Fruit fly (Drosophila melanogaster) whole organism, embryonic: ENCODE data around the gene CG15221.

ENCODE experiments used
- Aef1 ChIP-seq: fragments of 200-800 bp; sonication (Bioruptor generic); IDR thresholded peaks from 3 replicates; pipeline ENCODE4 v1.3.6; 2022; ENCODE audit warnings: missing biosample characterization, missing genetic modification characterization
- Awh ChIP-seq: fragments of 200-800 bp; sonication (Bioruptor generic); IDR thresholded peaks from 2 replicates; pipeline ENCODE4, ENCODE4 v1.3.6; 2022; ENCODE audit warnings: missing biosample characterization, missing genetic modification characterization
- CG10431 ChIP-seq: fragments of 200-800 bp; sonication (Bioruptor generic); optimal IDR thresholded peaks from 3 replicates; lab custom pipeline; 2018; ENCODE audit warnings: missing biosample characterization, mild to moderate bottlenecking, missing genetic modification characterization
- CG12155 ChIP-seq: fragments of 200-800 bp; sonication (Bioruptor generic); optimal IDR thresholded peaks from 3 replicates; lab custom pipeline; 2016; ENCODE audit warnings: missing biosample characterization, missing genetic modification characterization
- CG12299 ChIP-seq: fragments of 200-800 bp; sonication (Bioruptor generic); optimal IDR thresholded peaks from 2 replicates; lab custom pipeline; 2018; ENCODE audit warnings: missing biosample characterization, mild to moderate bottlenecking, missing genetic modification characterization
- CG13424 ChIP-seq: fragments of 200-800 bp; sonication (Bioruptor generic); optimal IDR thresholded peaks from 2 replicates; lab custom pipeline; 2019; ENCODE audit warnings: missing biosample characterization, mild to moderate bottlenecking, missing genetic modification characterization, moderate library complexity
- CG15011 ChIP-seq: fragments of 200-800 bp; sonication (Bioruptor generic); optimal IDR thresholded peaks from 3 replicates; lab custom pipeline; 2018; ENCODE audit warnings: missing biosample characterization, mild to moderate bottlenecking, missing genetic modification characterization
- CG16813 ChIP-seq: fragments of 200-800 bp; sonication (Bioruptor generic); IDR thresholded peaks from 3 replicates; pipeline ENCODE4 v1.3.6; 2022; ENCODE audit warnings: missing biosample characterization, missing genetic modification characterization; ENCODE audit not compliant: partially characterized antibody
- CG17328 ChIP-seq: fragments of 200-800 bp; sonication (Bioruptor generic); IDR thresholded peaks from 2 replicates; pipeline ENCODE4 v1.3.6; 2022; ENCODE audit warnings: missing biosample characterization, missing genetic modification characterization
- CG18011 ChIP-seq: fragments of 200-800 bp; sonication (Bioruptor generic); optimal IDR thresholded peaks from 2 replicates; lab custom pipeline; 2017; ENCODE audit warnings: missing biosample characterization, missing genetic modification characterization, mild to moderate bottlenecking, moderate library complexity, missing genotype
- CG18262 ChIP-seq: fragments of 200-800 bp; optimal IDR thresholded peaks from 3 replicates; lab custom pipeline; 2019; ENCODE audit warnings: missing biosample characterization, mild to moderate bottlenecking, missing genetic modification characterization, moderate library complexity
- CG18599 ChIP-seq: fragments of 200-800 bp; sonication (Bioruptor generic); optimal IDR thresholded peaks from 3 replicates; lab custom pipeline; 2017; ENCODE audit warnings: missing biosample characterization, missing genetic modification characterization, mild to moderate bottlenecking, moderate library complexity, missing genetic modification reagents
- CG2712 ChIP-seq: fragments of 200-800 bp; optimal IDR thresholded peaks from 3 replicates; lab custom pipeline; 2019; ENCODE audit warnings: missing biosample characterization, mild to moderate bottlenecking, missing genetic modification characterization, moderate library complexity
- CG3065 ChIP-seq: fragments of 200-800 bp; sonication (Bioruptor generic); optimal IDR thresholded peaks from 2 replicates; lab custom pipeline; 2016; ENCODE audit warnings: missing biosample characterization, missing genetic modification characterization
- CG3726 ChIP-seq: fragments of 200-800 bp; sonication (Bioruptor generic); IDR thresholded peaks from 3 replicates; pipeline ENCODE4, ENCODE4 v1.3.6; 2022; ENCODE audit warnings: missing biosample characterization, missing genetic modification characterization
- CG43689 ChIP-seq: fragments of 200-800 bp; sonication (Bioruptor generic); IDR thresholded peaks from 2 replicates; pipeline ENCODE4 v1.3.6; 2022; ENCODE audit warnings: missing biosample characterization, missing genetic modification characterization
- CG6254 ChIP-seq: fragments of 200-800 bp; sonication (Bioruptor generic); optimal IDR thresholded peaks from 3 replicates; lab custom pipeline; 2017; ENCODE audit warnings: mild to moderate bottlenecking, missing biosample characterization, missing genetic modification reagents, missing genetic modification characterization
- CG6683 ChIP-seq: fragments of 200-800 bp; sonication (Bioruptor generic); optimal IDR thresholded peaks from 2 replicates; lab custom pipeline; 2017; ENCODE audit warnings: missing biosample characterization, mild to moderate bottlenecking, missing genetic modification characterization, missing genetic modification reagents
- CG6813 ChIP-seq: fragments of 200-800 bp; sonication (Bioruptor generic); optimal IDR thresholded peaks from 2 replicates; lab custom pipeline; 2017; ENCODE audit warnings: missing biosample characterization, missing genetic modification characterization, mild to moderate bottlenecking, moderate library complexity, missing genetic modification reagents
- CG8290 ChIP-seq, 3 experiments: fragments of 200-800 bp; sonication (Bioruptor generic); optimal IDR thresholded peaks; 2 replicates each; lab custom pipeline; 2016 to 2019; ENCODE audit warnings: missing biosample characterization in 3 of 3, missing genetic modification characterization in 3 of 3, mild to moderate bottlenecking in 2 of 3, moderate library complexity in 1 of 3
- CG9215 ChIP-seq: fragments of 200-800 bp; sonication (Bioruptor generic); IDR thresholded peaks from 2 replicates; pipeline ENCODE4 v1.3.6; 2022; ENCODE audit warnings: missing biosample characterization, missing genetic modification characterization
- CG9876 ChIP-seq: fragments of 200-800 bp; sonication (Bioruptor generic); optimal IDR thresholded peaks from 2 replicates; lab custom pipeline; 2016; ENCODE audit warnings: missing biosample characterization, missing genetic modification characterization
- Hand ChIP-seq: fragments of 200-800 bp; sonication (Bioruptor generic); optimal IDR thresholded peaks from 2 replicates; lab custom pipeline; 2017; ENCODE audit warnings: mild to moderate bottlenecking, missing biosample characterization, missing genetic modification reagents, missing genetic modification characterization
- Jarid2 ChIP-seq: fragments of 200-800 bp; sonication (Bioruptor generic); optimal IDR thresholded peaks from 3 replicates; lab custom pipeline; 2017; ENCODE audit warnings: mild to moderate bottlenecking, missing biosample characterization, missing genetic modification reagents, missing genetic modification characterization
- Lhr ChIP-seq: fragments of 200-800 bp; sonication (Bioruptor generic); optimal IDR thresholded peaks from 3 replicates; lab custom pipeline; 2017; ENCODE audit warnings: mild to moderate bottlenecking, missing biosample characterization, missing genetic modification reagents, missing genetic modification characterization
- Nf-YC ChIP-seq: fragments of 200-800 bp; optimal IDR thresholded peaks from 3 replicates; lab custom pipeline; 2019; ENCODE audit warnings: missing biosample characterization, mild to moderate bottlenecking, missing genetic modification characterization, moderate library complexity
- Poxn ChIP-seq: fragments of 200-800 bp; sonication (Bioruptor generic); IDR thresholded peaks from 2 replicates; pipeline ENCODE4 v1.3.6; 2022; ENCODE audit warnings: missing biosample characterization, missing genetic modification characterization
- Ptx1 ChIP-seq: fragments of 200-800 bp; sonication (Bioruptor generic); IDR thresholded peaks from 2 replicates; pipeline ENCODE4 v1.3.6; 2022; ENCODE audit warnings: missing biosample characterization, missing genetic modification characterization
- Sry-β ChIP-seq: fragments of 200-800 bp; sonication (Bioruptor generic); optimal IDR thresholded peaks from 2 replicates; lab custom pipeline; 2018; ENCODE audit warnings: missing biosample characterization, mild to moderate bottlenecking, missing genetic modification characterization, moderate library complexity
- Stat92E ChIP-seq, 3 experiments: fragments of >200 bp in 2 of 3; fragments of 200-800 bp in 1 of 3; sonication (Bioruptor generic) in 1 of 3; optimal IDR thresholded peaks; 2 replicates each; lab custom pipeline; 2017 to 2019; ENCODE audit warnings: missing biosample characterization in 3 of 3, missing genetic modification characterization in 3 of 3, mild to moderate bottlenecking in 1 of 3, moderate library complexity in 1 of 3
- br ChIP-seq: fragments of >200 bp; optimal IDR thresholded peaks from 2 replicates; lab custom pipeline; 2017
- bsh ChIP-seq, 2 experiments: fragments of 200-800 bp; sonication (Bioruptor generic); optimal IDR thresholded peaks; 2 replicates each; lab custom pipeline; 2017 to 2018; ENCODE audit warnings: mild to moderate bottlenecking in 2 of 2, missing biosample characterization in 2 of 2, missing genetic modification characterization in 2 of 2, moderate library complexity in 1 of 2
- chn ChIP-seq: fragments of 200-800 bp; sonication (Bioruptor generic); optimal IDR thresholded peaks from 2 replicates; lab custom pipeline; 2016; ENCODE audit warnings: missing biosample characterization, missing genetic modification characterization
- crol ChIP-seq: fragments of 200-800 bp; sonication (Bioruptor generic); IDR thresholded peaks from 2 replicates; pipeline ENCODE4 v1.3.6; 2022; ENCODE audit warnings: missing biosample characterization, missing genetic modification characterization
- dmrt11E ChIP-seq: fragments of 200-800 bp; sonication (Bioruptor generic); optimal IDR thresholded peaks from 3 replicates; lab custom pipeline; 2018; ENCODE audit warnings: missing biosample characterization, mild to moderate bottlenecking, missing genetic modification characterization, moderate library complexity
- dmrt99B ChIP-seq: fragments of 200-800 bp; sonication (Bioruptor generic); optimal IDR thresholded peaks from 2 replicates; lab custom pipeline; 2018; ENCODE audit warnings: missing biosample characterization, mild to moderate bottlenecking, missing genetic modification characterization, moderate library complexity
- emc ChIP-seq: fragments of 200-800 bp; sonication (Bioruptor generic); optimal IDR thresholded peaks from 2 replicates; lab custom pipeline; 2016; ENCODE audit warnings: missing biosample characterization, missing genetic modification characterization
- gce ChIP-seq: fragments of 200-800 bp; sonication (Bioruptor generic); IDR thresholded peaks from 3 replicates; pipeline ENCODE4 v1.3.6; 2022; ENCODE audit warnings: missing biosample characterization, missing genetic modification characterization
- lov ChIP-seq, 2 experiments: fragments of 200-800 bp in 1 of 2; fragments of >200 bp in 1 of 2; sonication (Bioruptor generic) in 1 of 2; IDR thresholded peaks in 1 of 2; optimal IDR thresholded peaks in 1 of 2; 2 replicates in 1 of 2; 3 replicates in 1 of 2; pipeline versions ENCODE4 v1.3.6 to Lab custom; 2017 to 2022; ENCODE audit warnings: missing biosample characterization in 1 of 2, missing genetic modification characterization in 1 of 2
- pan ChIP-seq, 4 experiments: fragments of >200 bp in 3 of 4; fragments of 200-800 bp in 1 of 4; sonication (Bioruptor generic) in 1 of 4; optimal IDR thresholded peaks in 3 of 4; IDR thresholded peaks in 1 of 4; 2 replicates each; pipeline versions ENCODE4 v1.3.6 to Lab custom; 2017 to 2022; ENCODE audit warnings: missing biosample characterization in 2 of 4, missing genetic modification characterization in 2 of 4, mixed read lengths in 1 of 4
- sc ChIP-seq, 3 experiments: fragments of >200 bp in 2 of 3; fragments of 200-800 bp in 1 of 3; sonication (Bioruptor generic) in 1 of 3; optimal IDR thresholded peaks; 2 replicates in 2 of 3; 3 replicates in 1 of 3; lab custom pipeline; 2017; ENCODE audit warnings: mild to moderate bottlenecking in 1 of 3, missing biosample characterization in 1 of 3, missing genetic modification characterization in 1 of 3, missing genetic modification reagents in 1 of 3
- sna ChIP-seq: fragments of 200-800 bp; sonication (Bioruptor generic); IDR thresholded peaks from 2 replicates; pipeline ENCODE4 v1.3.6; 2022; ENCODE audit warnings: missing biosample characterization, missing genetic modification characterization; ENCODE audit not compliant: partially characterized antibody
- sob ChIP-seq: fragments of 200-800 bp; sonication (Bioruptor generic); IDR thresholded peaks from 2 replicates; pipeline ENCODE4 v1.3.6; 2022; ENCODE audit warnings: missing biosample characterization, missing genetic modification characterization
- tna ChIP-seq: fragments of 200-800 bp; sonication (Bioruptor generic); IDR thresholded peaks from 2 replicates; pipeline ENCODE4 v1.3.6; 2022; ENCODE audit warnings: missing biosample characterization, missing genetic modification characterization; ENCODE audit not compliant: partially characterized antibody
- zen2 ChIP-seq: fragments of 200-800 bp; sonication (Bioruptor generic); IDR thresholded peaks from 3 replicates; pipeline ENCODE4 v1.3.6; 2022; ENCODE audit warnings: missing biosample characterization, missing genetic modification characterization; ENCODE audit not compliant: partially characterized antibody

The CG15221 gene

DNA sequence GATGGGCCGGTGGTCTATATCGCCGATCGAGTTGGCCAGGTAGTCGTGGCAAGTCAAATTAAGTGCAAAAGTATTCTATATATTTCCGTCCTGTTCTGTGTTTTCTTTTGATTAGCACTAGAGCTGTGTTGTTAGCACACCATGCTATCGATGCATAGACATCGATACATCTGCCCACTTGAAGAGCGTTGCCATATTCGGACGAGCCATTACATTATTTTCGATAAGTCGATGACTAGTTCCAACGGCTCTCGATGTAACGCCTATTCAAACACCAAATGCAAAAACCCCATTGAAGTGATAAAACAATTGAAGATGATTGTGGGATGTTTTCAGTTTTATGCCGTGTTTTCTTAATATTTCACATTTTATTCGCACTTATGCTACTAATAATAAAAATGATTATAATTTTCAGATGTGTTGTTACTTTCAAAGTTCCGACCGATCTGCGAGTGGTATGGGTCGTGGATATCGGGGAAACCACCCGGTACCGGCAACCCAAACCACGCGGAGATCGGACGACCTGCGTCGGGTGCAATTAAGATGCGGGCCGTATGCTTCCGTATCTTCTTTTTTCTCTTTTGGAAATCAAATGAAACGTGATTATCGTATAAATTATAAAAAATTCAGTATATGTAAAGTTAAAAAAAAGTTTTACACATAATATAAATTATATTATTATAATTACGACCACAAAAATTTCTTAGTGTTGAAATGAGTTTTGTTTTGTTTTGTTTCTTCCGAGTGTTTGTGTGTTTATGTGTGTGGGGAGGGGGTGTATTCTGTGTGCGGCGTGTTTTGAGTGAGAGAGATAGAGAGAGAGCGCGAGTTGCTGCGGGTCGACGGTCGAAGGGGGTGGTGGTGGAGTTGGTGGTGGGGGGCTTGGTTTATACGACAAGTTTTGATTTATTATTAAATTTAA lies 14.0 kb upstream of the CG15221 start, which contains the start of gene FucT6 (continued):
- TF ChIP-seq CG13424 (tag; lab: Kevin White, UChicago) (peak; percentile 1), CG8290 (GFP tag; optimal IDR thresholded peaks at IDR 0.05; lab: Kevin White, UChicago) (peak; percentile 13), CG8290 (tag; optimal IDR thresholded peaks at IDR 0.05; lab: Kevin White, UChicago) (no peak), br (lab: Kevin White, UChicago) (no peak), CG15011 (GFP tag; lab: Kevin White, UChicago) (no peak), emc (GFP tag; lab: Kevin White, UChicago) (no peak), crol (peak; percentile 97), gce (GFP tag; lab: Robert Waterston, UW) (no peak), bsh (GFP tag; optimal IDR thresholded peaks at IDR 0.05; lab: Kevin White, UChicago) (peak in 1 of 2 experiments; percentile 33), CG6254 (GFP tag; lab: Kevin White, UChicago) (no peak), Aef1 (no peak), CG2712 (tag; lab: Kevin White, UChicago) (peak; percentile 2), Stat92E (GFP tag; optimal IDR thresholded peaks at IDR 0.05; lab: Kevin White, UChicago) (no peak), dmrt11E (tag; lab: Kevin White, UChicago) (no peak), CG6813 (peak; percentile 30), CG12299 (tag; lab: Kevin White, UChicago) (no peak), Awh (GFP tag; lab: Robert Waterston, UW) (no peak), CG17328 (0 out of 2 replicates have a peak, but pooled peaks have one; percentile 32), CG9215 (GFP tag; lab: Robert Waterston, UW) (no peak), sob (GFP tag; lab: Robert Waterston, UW) (no peak), tna (GFP tag; lab: Robert Waterston, UW) (peak; percentile 88), CG9876 (GFP tag; lab: Kevin White, UChicago) (no peak), CG12155 (GFP tag; lab: Kevin White, UChicago) (peak; percentile 52), zen2 (GFP tag; lab: Robert Waterston, UW) (peak; percentile 76), dmrt99B (no peak), Hand (GFP tag; lab: Kevin White, UChicago) (no peak), Poxn (GFP tag; lab: Robert Waterston, UW) (no peak), CG10431 (no peak), CG3726 (no peak), CG16813 (peak; percentile 87), chn (GFP tag; lab: Kevin White, UChicago) (no peak), CG18011 (GFP tag; lab: Kevin White, UChicago) (no peak), Ptx1 (0 out of 2 replicates have a peak, but pooled peaks have one; percentile 14), CG18262 (tag; lab: Kevin White, UChicago) (peak; percentile 34), Nf-YC (peak; percentile 26), CG43689 (GFP tag; lab: Robert Waterston, UW) (no peak), pan (optimal IDR thresholded peaks at IDR 0.05; lab: Kevin White, UChicago) (no peak), pan (GFP tag; optimal IDR thresholded peaks at IDR 0.05 in 1 of 2, IDR thresholded peaks at IDR 0.05 in 1 of 2) (peak in 1 of 2 experiments; percentile 36), Jarid2 (GFP tag; lab: Kevin White, UChicago) (no peak), CG18599 (GFP tag; lab: Kevin White, UChicago) (peak; percentile 46), CG6683 (peak; percentile 21), Lhr (GFP tag; lab: Kevin White, UChicago) (peak; percentile 39), CG3065 (GFP tag; lab: Kevin White, UChicago) (no peak), lov (optimal IDR thresholded peaks at IDR 0.05; lab: Kevin White, UChicago) (no peak), lov (GFP tag; IDR thresholded peaks at IDR 0.05; lab: Robert Waterston, UW) (no peak), sna (peak; percentile 85), Sry-β (GFP tag; lab: Kevin White, UChicago) (no peak), sc (optimal IDR thresholded peaks at IDR 0.05; lab: Kevin White, UChicago) (no peak), sc (GFP tag; optimal IDR thresholded peaks at IDR 0.05; lab: Kevin White, UChicago) (no peak)
